Fruit fly (Drosophila melanogaster): ENCODE measurements around the gene Ugt302C1.

The Ugt302C1 gene

dm6 chr3R:11173169-11173506 lies 16.2 kb downstream of the Ugt302C1 start (continued):
- TF ChIP-seq CG10274 (GFP tag; optimal IDR thresholded peaks at IDR 0.05): no peak
- no peak for TF ChIP-seq CG32532 (GFP tag; IDR thresholded peaks at IDR 0.05)

DNA sequence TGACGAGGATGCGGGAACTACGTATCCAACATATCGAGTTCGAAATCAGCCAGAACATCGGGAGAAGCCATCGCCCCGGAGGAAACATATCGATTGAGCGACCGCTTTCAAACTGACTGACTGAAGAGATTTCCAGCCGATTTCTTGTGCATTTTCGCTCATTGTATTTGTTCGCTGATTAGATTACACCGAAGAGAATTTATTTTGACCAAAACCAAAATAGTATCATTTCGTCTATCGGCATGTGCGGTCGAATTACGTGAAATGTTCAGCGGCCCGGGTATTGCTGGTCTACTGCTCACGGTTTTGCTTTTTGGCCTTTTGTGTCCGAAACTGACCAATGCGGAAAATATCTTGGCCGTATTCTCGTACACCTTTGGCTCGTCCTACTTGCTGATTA lies 18.4 kb downstream of the Ugt302C1 start, which contains the start of the genes Ugt304A1 and Ugt303A1:
Gene Ugt304A1, minus strand, starts transcription at position 101 of the 400 bp plus-strand sequence.
Gene Ugt303A1, plus strand, starts transcription at position 222 of the 400 bp plus-strand sequence.
- TF ChIP-seq Rfx (GFP tag; IDR thresholded peaks at IDR 0.05) (peak; percentile 20; the same call in 1 of the 2 replicates), Mad (GFP tag; optimal IDR thresholded peaks at IDR 0.05) (no peak), CG3163 (GFP tag; optimal IDR thresholded peaks at IDR 0.05) (peak; percentile 26), crc (GFP tag; optimal IDR thresholded peaks at IDR 0.05) (no peak), exex (tag; optimal IDR thresholded peaks at IDR 0.05) (peak; percentile 18), CG9437 (GFP tag; optimal IDR thresholded peaks at IDR 0.05) (no peak), lab (GFP tag; optimal IDR thresholded peaks at IDR 0.05) (peak; percentile 5), Jarid2 (GFP tag; optimal IDR thresholded peaks at IDR 0.05) (peak; percentile 36), gsb (GFP tag; IDR thresholded peaks at IDR 0.05) (no peak), Trl (optimal IDR thresholded peaks at IDR 0.05) (peak in 1 of 2 experiments; percentile 5), Trl (GFP tag; optimal IDR thresholded peaks at IDR 0.05) (no peak), CG3838 (GFP tag; optimal IDR thresholded peaks at IDR 0.05) (no peak)

- TF ChIP-seq MESR4 (GFP tag; optimal IDR thresholded peaks at IDR 0.05) (no peak), sd (tag; optimal IDR thresholded peaks at IDR 0.05) (no peak), BtbVII (GFP tag; optimal IDR thresholded peaks at IDR 0.05) (no peak), mirr (GFP tag; optimal IDR thresholded peaks at IDR 0.05) (peak; percentile 57), exex (tag; optimal IDR thresholded peaks at IDR 0.05) (peak; percentile 62)
Measured at dm6 chr3R:11175777-11176176, 18.9 kb downstream of the Ugt302C1 start.

dm6 chr3R:11177579-11177978 lies 20.7 kb downstream of the Ugt302C1 start:
- TF ChIP-seq CG13424 (tag; optimal IDR thresholded peaks at IDR 0.05) (no peak), CG34376 (GFP tag; optimal IDR thresholded peaks at IDR 0.05) (peak; percentile 39), CHES-1-like (GFP tag; optimal IDR thresholded peaks at IDR 0.05) (no peak), mirr (GFP tag; optimal IDR thresholded peaks at IDR 0.05) (peak; percentile 84), D (optimal IDR thresholded peaks at IDR 0.05) (no peak), D (GFP tag; optimal IDR thresholded peaks at IDR 0.05) (no peak), Mad (GFP tag; optimal IDR thresholded peaks at IDR 0.05) (no peak), sd (tag; optimal IDR thresholded peaks at IDR 0.05) (peak; percentile 68), CG2712 (tag; optimal IDR thresholded peaks at IDR 0.05) (no peak), CG11247 (GFP tag; IDR thresholded peaks at IDR 0.05) (no peak), CG14050 (GFP tag; IDR thresholded peaks at IDR 0.05) (no peak), grn (GFP tag; optimal IDR thresholded peaks at IDR 0.05) (peak; percentile 62), Camta (GFP tag; optimal IDR thresholded peaks at IDR 0.05) (no peak), ATbp (GFP tag; optimal IDR thresholded peaks at IDR 0.05) (no peak), CG7745 (tag; optimal IDR thresholded peaks at IDR 0.05) (no peak), ash1 (GFP tag; optimal IDR thresholded peaks at IDR 0.05) (no peak), Ets65A (GFP tag) (no peak), CG31388 (GFP tag; optimal IDR thresholded peaks at IDR 0.05) (no peak), wor (GFP tag; IDR thresholded peaks at IDR 0.05) (no peak), sug (tag; optimal IDR thresholded peaks at IDR 0.05) (peak; percentile 27), CG10366 (GFP tag; IDR thresholded peaks at IDR 0.05) (no peak), ap (GFP tag; IDR thresholded peaks at IDR 0.05) (no peak), GATAe (GFP tag; conservative IDR thresholded peaks at IDR 0.05) (peak; percentile 60), CG10209 (GFP tag; optimal IDR thresholded peaks at IDR 0.05) (no peak), exex (tag; optimal IDR thresholded peaks at IDR 0.05) (peak; percentile 91)
